Fruit fly (Drosophila melanogaster) whole organism, wandering third instar larva: ENCODE data around the gene CG4213.

Experiments used
- Abd-B ChIP-seq: fragments of >200 bp; optimal IDR thresholded peaks from 2 replicates; lab custom pipeline; 2017; ENCODE audit warnings: missing biosample characterization, missing genetic modification characterization
- CG32264 ChIP-seq: fragments of 200-800 bp; sonication (Bioruptor generic); optimal IDR thresholded peaks from 2 replicates; lab custom pipeline; 2016; ENCODE audit warnings: missing biosample characterization, missing genetic modification characterization
- CG9705 ChIP-seq: fragments of 200-800 bp; sonication (Bioruptor generic); optimal IDR thresholded peaks from 2 replicates; lab custom pipeline; 2018; ENCODE audit warnings: missing biosample characterization, mild to moderate bottlenecking, missing genetic modification characterization
- CrebA ChIP-seq: fragments of 200-800 bp; sonication (Bioruptor generic); optimal IDR thresholded peaks from 2 replicates; lab custom pipeline; 2016; ENCODE audit warnings: missing biosample characterization, mild to moderate bottlenecking, missing genetic modification characterization, borderline replicate concordance
- Dfd ChIP-seq: fragments of >200 bp; optimal IDR thresholded peaks from 2 replicates; lab custom pipeline; 2017; ENCODE audit warnings: missing biosample characterization, missing genetic modification characterization
- Dif ChIP-seq: fragments of 200-275, 200-300 bp; sonication (Bioruptor generic); optimal IDR thresholded peaks from 2 replicates; lab custom pipeline; 2018; ENCODE audit warnings: missing biosample characterization, missing genetic modification characterization; ENCODE audit not compliant: partially characterized antibody
- GATAd ChIP-seq: sonication (Bioruptor generic); optimal IDR thresholded peaks from 2 replicates; lab custom pipeline; 2016; ENCODE audit warnings: missing biosample characterization, missing genetic modification characterization
- HLH106 ChIP-seq: fragments of 200-800 bp; optimal IDR thresholded peaks from 3 replicates; lab custom pipeline; 2019; ENCODE audit warnings: missing biosample characterization, mild to moderate bottlenecking, missing genetic modification characterization, moderate library complexity
- Hnf4 ChIP-seq: fragments of 200-800 bp; sonication (Bioruptor generic); optimal IDR thresholded peaks from 2 replicates; lab custom pipeline; 2016; ENCODE audit warnings: missing biosample characterization, mild to moderate bottlenecking, missing genetic modification characterization
- Hr78 ChIP-seq: fragments of >200 bp; optimal IDR thresholded peaks from 2 replicates; lab custom pipeline; 2017; ENCODE audit warnings: missing biosample characterization, missing genetic modification characterization
- Hr83 ChIP-seq: fragments of 200-300 bp; sonication (Bioruptor generic); optimal IDR thresholded peaks from 2 replicates; lab custom pipeline; 2016; ENCODE audit warnings: missing biosample characterization, mild to moderate bottlenecking, missing genetic modification characterization, moderate library complexity; ENCODE audit not compliant: poor library complexity, severe bottlenecking
- Jra ChIP-seq: sonication (Bioruptor generic); optimal IDR thresholded peaks from 2 replicates; lab custom pipeline; 2016; ENCODE audit warnings: missing biosample characterization, missing genetic modification characterization
- Mio ChIP-seq: sonication (Bioruptor generic); optimal IDR thresholded peaks from 2 replicates; lab custom pipeline; 2016; ENCODE audit warnings: missing biosample characterization, missing genetic modification characterization
- Myc ChIP-seq: fragments of >200 bp; optimal IDR thresholded peaks from 2 replicates; lab custom pipeline; 2017
- N ChIP-seq: fragments of >200 bp; optimal IDR thresholded peaks from 2 replicates; lab custom pipeline; 2018; ENCODE audit warnings: missing biosample characterization, missing external identifiers, missing genetic modification characterization
- OdsH ChIP-seq: fragments of 200-800 bp; sonication (Bioruptor generic); optimal IDR thresholded peaks from 2 replicates; lab custom pipeline; 2016; ENCODE audit warnings: missing biosample characterization, mild to moderate bottlenecking, missing genetic modification characterization
- Rel ChIP-seq, 2 experiments: fragments of 200-800 bp; sonication (Bioruptor generic) in 1 of 2; optimal IDR thresholded peaks; 2 replicates in 1 of 2; 3 replicates in 1 of 2; lab custom pipeline; 2016 to 2019; ENCODE audit warnings: mild to moderate bottlenecking in 2 of 2, missing biosample characterization in 2 of 2, missing genetic modification characterization in 2 of 2, moderate library complexity in 1 of 2
- Sp1 ChIP-seq: fragments of 200-800 bp; sonication (Bioruptor generic); optimal IDR thresholded peaks from 3 replicates; lab custom pipeline; 2019; ENCODE audit warnings: missing biosample characterization, mild to moderate bottlenecking, missing genetic modification characterization, moderate library complexity
- Vsx2 ChIP-seq: fragments of 200-300, 225-300 bp; sonication (Bioruptor generic); optimal IDR thresholded peaks from 2 replicates; lab custom pipeline; 2018; ENCODE audit warnings: missing biosample characterization, missing genetic modification characterization; ENCODE audit not compliant: partially characterized antibody
- br ChIP-seq: fragments of 200-800 bp; sonication (Bioruptor generic); optimal IDR thresholded peaks from 2 replicates; lab custom pipeline; 2016; ENCODE audit warnings: missing biosample characterization, missing genetic modification characterization
- brk ChIP-seq: fragments of 200-800 bp; sonication (Bioruptor generic); optimal IDR thresholded peaks from 2 replicates; lab custom pipeline; 2016; ENCODE audit warnings: missing biosample characterization, mild to moderate bottlenecking, missing genetic modification characterization
- dl ChIP-seq, 2 experiments: fragments of 175-275, 200-275 bp in 1 of 2; fragments of 200-275 bp in 1 of 2; sonication (Bioruptor generic); optimal IDR thresholded peaks; lab custom pipeline; 2018; ENCODE audit warnings: mild to moderate bottlenecking in 2 of 2, missing biosample characterization in 2 of 2, missing genetic modification characterization in 2 of 2, moderate library complexity in 2 of 2; ENCODE audit not compliant: partially characterized antibody in 2 of 2, insufficient read depth in 1 of 2
- dmrt93B ChIP-seq: fragments of 200-800 bp; sonication (Bioruptor generic); optimal IDR thresholded peaks from 2 replicates; lab custom pipeline; 2018; ENCODE audit warnings: missing biosample characterization, mild to moderate bottlenecking, missing genetic modification characterization
- dsf ChIP-seq: sonication (Bioruptor generic); optimal IDR thresholded peaks from 2 replicates; lab custom pipeline; 2016; ENCODE audit warnings: missing biosample characterization, missing genetic modification characterization, borderline replicate concordance
- ey ChIP-seq: fragments of 200-800 bp; sonication (Bioruptor generic); optimal IDR thresholded peaks from 2 replicates; lab custom pipeline; 2016; ENCODE audit warnings: missing biosample characterization, missing genetic modification characterization
- foxo ChIP-seq, 2 experiments: fragments of 200-800 bp; sonication (Bioruptor generic); optimal IDR thresholded peaks; 2 replicates in 1 of 2; 3 replicates in 1 of 2; lab custom pipeline; 2016 to 2017; ENCODE audit warnings: missing biosample characterization in 2 of 2, missing genetic modification characterization in 2 of 2
- fru ChIP-seq: fragments of 200-800 bp; sonication (Bioruptor generic); optimal IDR thresholded peaks from 3 replicates; lab custom pipeline; 2016; ENCODE audit warnings: missing biosample characterization, mild to moderate bottlenecking, missing genetic modification characterization
- h ChIP-seq: fragments of 200-800 bp; sonication (Bioruptor generic); optimal IDR thresholded peaks from 3 replicates; lab custom pipeline; 2016; ENCODE audit warnings: missing biosample characterization, mild to moderate bottlenecking, missing genetic modification characterization
- jim ChIP-seq: fragments of 175-275, 200-325 bp; sonication (Bioruptor generic); optimal IDR thresholded peaks from 2 replicates; lab custom pipeline; 2016; ENCODE audit warnings: missing biosample characterization, mild to moderate bottlenecking, missing genetic modification characterization
- lola ChIP-seq: fragments of >200 bp; optimal IDR thresholded peaks from 2 replicates; lab custom pipeline; 2017; ENCODE audit warnings: missing biosample characterization, missing genetic modification characterization
- pan ChIP-seq: fragments of >200 bp; optimal IDR thresholded peaks from 2 replicates; lab custom pipeline; 2017
- psq ChIP-seq: fragments of 200-800 bp; sonication (Bioruptor generic); optimal IDR thresholded peaks from 3 replicates; lab custom pipeline; 2017; ENCODE audit warnings: missing biosample characterization, mild to moderate bottlenecking, missing genetic modification characterization, moderate library complexity
- rgr ChIP-seq: fragments of 200-800 bp; sonication (Bioruptor generic); optimal IDR thresholded peaks from 3 replicates; lab custom pipeline; 2016; ENCODE audit warnings: missing biosample characterization, mild to moderate bottlenecking, missing genetic modification characterization
- sage ChIP-seq: fragments of 200-800 bp; sonication (Bioruptor generic); optimal IDR thresholded peaks from 2 replicates; lab custom pipeline; 2016; ENCODE audit warnings: missing biosample characterization, mild to moderate bottlenecking, missing genetic modification characterization
- sv ChIP-seq: fragments of 200-800 bp; sonication (Bioruptor generic); optimal IDR thresholded peaks from 3 replicates; lab custom pipeline; 2016; ENCODE audit warnings: missing biosample characterization, missing genetic modification characterization
- tai ChIP-seq: sonication (Bioruptor generic); optimal IDR thresholded peaks from 2 replicates; lab custom pipeline; 2016; ENCODE audit warnings: missing biosample characterization, missing genetic modification characterization
- usp ChIP-seq: fragments of >200 bp; optimal IDR thresholded peaks from 2 replicates; lab custom pipeline; 2017; ENCODE audit warnings: missing biosample characterization, missing genetic modification characterization
- woc ChIP-seq: sonication (Bioruptor generic); optimal IDR thresholded peaks from 2 replicates; lab custom pipeline; 2016; ENCODE audit warnings: missing biosample characterization, mild to moderate bottlenecking, missing genetic modification characterization

CG4213 gene

dm6 chr2L:414593-415399, 12.8 kb upstream of the CG4213 start, which contains the start of the genes AP-2alpha and ebi:
Gene AP-2alpha, minus strand, starts transcription at chr2L:414777.
Gene ebi, plus strand, starts transcription at chr2L:415067.
- TF ChIP-seq woc (GFP tag; lab: Kevin White, UChicago) (peak; percentile 97), CG32264 (GFP tag; lab: Kevin White, UChicago) (peak; percentile 17), Hnf4 (GFP tag; lab: Kevin White, UChicago) (no peak), sv (GFP tag; lab: Kevin White, UChicago) (peak; percentile 86), ey (GFP tag; lab: Kevin White, UChicago) (peak; percentile 89), Vsx2 (no peak), N (GFP tag; lab: Kevin White, UChicago) (no peak), tai (GFP tag; lab: Kevin White, UChicago) (no peak), dl (GFP tag; optimal IDR thresholded peaks at IDR 0.05; lab: Kevin White, UChicago; ENCODE audit: insufficient read depth in 1 of 2, partially characterized antibody in 2 of 2) (no peak), CG9705 (GFP tag; lab: Kevin White, UChicago) (peak; percentile 73), Dif (GFP tag; lab: Kevin White, UChicago) (no peak), br (peak; percentile 89), CrebA (GFP tag; lab: Kevin White, UChicago) (no peak), Myc (no peak), rgr (GFP tag; lab: Kevin White, UChicago) (peak; percentile 83), Mio (GFP tag; lab: Kevin White, UChicago) (no peak), psq (peak; percentile 75), brk (GFP tag; lab: Kevin White, UChicago) (no peak), lola (no peak), foxo (GFP tag; optimal IDR thresholded peaks at IDR 0.05; lab: Kevin White, UChicago) (peak in 1 of 2 experiments; percentile 90), dsf (peak; percentile 69), Jra (GFP tag; lab: Kevin White, UChicago) (peak; percentile 71), GATAd (GFP tag; lab: Kevin White, UChicago) (no peak), OdsH (peak; percentile 82), h (peak; percentile 89), Hr83 (GFP tag; lab: Kevin White, UChicago) (no peak), fru (peak; percentile 94), pan (lab: Kevin White, UChicago) (no peak), HLH106 (peak; percentile 88), Dfd (GFP tag; lab: Kevin White, UChicago) (no peak), Abd-B (GFP tag; lab: Kevin White, UChicago) (no peak), Hr78 (GFP tag; lab: Kevin White, UChicago) (no peak), usp (GFP tag; lab: Kevin White, UChicago) (no peak), Rel (GFP tag; optimal IDR thresholded peaks at IDR 0.05; lab: Kevin White, UChicago) (no peak), Rel (tag; optimal IDR thresholded peaks at IDR 0.05; lab: Kevin White, UChicago) (peak; percentile 60), dmrt93B (GFP tag; lab: Kevin White, UChicago) (peak; percentile 81), jim (GFP tag; lab: Kevin White, UChicago) (no peak), Sp1 (GFP tag; lab: Kevin White, UChicago) (peak; percentile 88), sage (no peak)

- no peak for TF ChIP-seq woc (GFP tag; lab: Kevin White, UChicago)
- TF ChIP-seq lola: no peak
- no peak for TF ChIP-seq Jra (GFP tag; lab: Kevin White, UChicago)
- no peak for TF ChIP-seq h
- no peak for TF ChIP-seq Hr78 (GFP tag; lab: Kevin White, UChicago)
- no peak for TF ChIP-seq Hnf4 (GFP tag; lab: Kevin White, UChicago)
- TF ChIP-seq Dfd (GFP tag; lab: Kevin White, UChicago): no peak
- no peak for TF ChIP-seq N (GFP tag; lab: Kevin White, UChicago)
Measured at dm6 chr2L:413894-414293, 11.9 kb upstream of the CG4213 start.
